Worm (Caenorhabditis elegans): ENCODE measurements around the gene srg-48.

ce11 chrIV:7062697-7063096 lies 9.5 kb upstream of the srg-48 start:
- TF ChIP-seq lin-38 (GFP tag; IDR thresholded peaks at IDR 0.05) (no peak), ama-1 (optimal IDR thresholded peaks at IDR 0.05) (no peak)

Measured in whole organism, L4 larva.